Fruit fly (Drosophila melanogaster) whole organism, embryonic: Measurements from ENCODE around the gene dls.

Experiments
- Adf1 ChIP-seq: fragments of 200-800 bp; sonication (Bioruptor generic); IDR thresholded peaks from 2 replicates; pipeline ENCODE4 v1.3.6; 2022; ENCODE audit warnings: missing biosample characterization, missing genetic modification characterization
- CG2678 ChIP-seq: fragments of 200-800 bp; sonication (Bioruptor generic); optimal IDR thresholded peaks from 3 replicates; lab custom pipeline; 2019; ENCODE audit warnings: missing biosample characterization, mild to moderate bottlenecking, missing genetic modification characterization, moderate library complexity
- CG34376 ChIP-seq: fragments of 200-800 bp; sonication (Bioruptor generic); optimal IDR thresholded peaks from 2 replicates; lab custom pipeline; 2018; ENCODE audit warnings: missing biosample characterization, mild to moderate bottlenecking, missing genetic modification characterization
- CG4854 ChIP-seq: fragments of 200-800 bp; sonication (Bioruptor generic); optimal IDR thresholded peaks from 2 replicates; lab custom pipeline; 2016; ENCODE audit warnings: missing biosample characterization, missing genetic modification characterization, inconsistent platforms
- NC2β ChIP-seq: fragments of 200-800 bp; sonication (Bioruptor generic); optimal IDR thresholded peaks from 2 replicates; lab custom pipeline; 2016; ENCODE audit warnings: missing biosample characterization, missing genetic modification characterization
- bowl ChIP-seq: fragments of 200-800 bp; sonication (Bioruptor generic); IDR thresholded peaks from 2 replicates; pipeline ENCODE4 v1.3.6; 2022; ENCODE audit warnings: missing biosample characterization, missing genetic modification characterization
- cas ChIP-seq: fragments of 200-800 bp; sonication (Bioruptor generic); IDR thresholded peaks from 2 replicates; pipeline ENCODE4 v1.3.6; 2022; ENCODE audit warnings: missing biosample characterization, missing genetic modification characterization
- lbe ChIP-seq: fragments of 200-800 bp; sonication (Bioruptor generic); optimal IDR thresholded peaks from 2 replicates; lab custom pipeline; 2016; ENCODE audit warnings: missing biosample characterization, mild to moderate bottlenecking, missing genetic modification characterization
- zf30C ChIP-seq: fragments of 200-800 bp; sonication (Bioruptor generic); optimal IDR thresholded peaks from 3 replicates; lab custom pipeline; 2018; ENCODE audit warnings: missing biosample characterization, mild to moderate bottlenecking, missing genetic modification characterization

dm6 chr3L:16178433-16178832 lies 22.7 kb upstream of the dls start:
- TF ChIP-seq CG2678 (tag; lab: Kevin White, UChicago) (no peak), Adf1 (no peak), CG34376 (GFP tag; lab: Kevin White, UChicago) (no peak), bowl (GFP tag; lab: Robert Waterston, UW) (no peak), CG4854 (GFP tag; lab: Kevin White, UChicago) (no peak), zf30C (GFP tag; lab: Kevin White, UChicago) (no peak), lbe (GFP tag; lab: Kevin White, UChicago) (no peak), NC2β (GFP tag; lab: Kevin White, UChicago) (no peak), cas (no peak)
